Fruit fly (Drosophila melanogaster) whole organism, adult: Measurements from ENCODE around the gene CG5217.

Experiments used
- CG12768 ChIP-seq: fragments of 200-800 bp; sonication (Bioruptor generic); optimal IDR thresholded peaks from 2 replicates; lab custom pipeline; 2017; ENCODE audit warnings: missing biosample characterization, missing genetic modification characterization, mild to moderate bottlenecking, moderate library complexity, missing genetic modification reagents
- Clk ChIP-seq: fragments of 200-800 bp; sonication (Bioruptor generic); optimal IDR thresholded peaks from 2 replicates; lab custom pipeline; 2017; ENCODE audit warnings: missing biosample characterization, missing genetic modification characterization
- Hr96 ChIP-seq: fragments of 200-800 bp; sonication (Bioruptor generic); optimal IDR thresholded peaks from 2 replicates; lab custom pipeline; 2016; ENCODE audit warnings: missing biosample characterization, missing genetic modification characterization
- cnc ChIP-seq, 2 experiments: fragments of >200 bp; optimal IDR thresholded peaks; 2 replicates each; lab custom pipeline; 2017
- kay ChIP-seq: fragments of 200-800 bp; sonication (Bioruptor generic); peaks from one replicate; lab custom pipeline; 2016; ENCODE audit warnings: missing biosample characterization, missing genetic modification characterization, borderline replicate concordance
- pad ChIP-seq: fragments of 200-800 bp; sonication (Bioruptor generic); optimal IDR thresholded peaks from 3 replicates; lab custom pipeline; 2017; ENCODE audit warnings: missing biosample characterization, missing genetic modification characterization, mild to moderate bottlenecking, moderate library complexity, missing genetic modification reagents
- toe ChIP-seq: fragments of 200-800 bp; sonication (Bioruptor generic); optimal IDR thresholded peaks from 2 replicates; lab custom pipeline; 2016; ENCODE audit warnings: missing biosample characterization, missing genetic modification characterization

DNA sequence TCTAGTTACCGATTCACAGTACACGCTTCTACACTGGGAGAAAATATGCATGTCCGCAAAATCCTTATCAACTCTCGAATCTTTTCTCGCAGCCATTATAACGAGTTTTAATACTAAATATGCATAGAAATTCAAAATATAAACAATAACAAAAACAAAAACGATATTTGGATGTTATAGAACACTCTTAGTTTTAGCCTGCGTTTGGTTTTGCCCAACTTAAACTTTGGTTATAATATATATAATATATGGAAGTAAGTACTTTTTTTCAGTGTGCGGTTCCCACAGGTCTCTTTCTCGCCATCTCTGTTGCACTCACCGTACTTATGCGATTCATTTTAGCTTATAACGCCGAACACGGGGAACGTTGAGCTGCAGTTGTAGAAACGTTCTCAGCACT lies 36.2 kb downstream of the CG5217 start, which contains the start of gene cry:
- no peak for TF ChIP-seq cnc (optimal IDR thresholded peaks at IDR 0.05; lab: Kevin White, UChicago)
- TF ChIP-seq pad (GFP tag; lab: Kevin White, UChicago): peak; percentile 96
- TF ChIP-seq CG12768: peak; percentile 99
- TF ChIP-seq toe: peak; percentile 95
- TF ChIP-seq kay (GFP tag; lab: Kevin White, UChicago): peak; percentile 93
- TF ChIP-seq Hr96 (GFP tag; lab: Kevin White, UChicago): peak; percentile 92
- TF ChIP-seq Clk (GFP tag; lab: Kevin White, UChicago): peak; percentile 98
